Worm (Caenorhabditis elegans): Measurements from ENCODE around the gene ZK180.6.

ce11 chrIV:4526724-4527123 is 1.9 kb upstream of the ZK180.6 start:
- TF ChIP-seq unc-39 (tag; optimal IDR thresholded peaks at IDR 0.05): no peak
- TF ChIP-seq egl-5 (tag; optimal IDR thresholded peaks at IDR 0.05): no peak
- no peak for TF ChIP-seq snpc-4 (tag; optimal IDR thresholded peaks at IDR 0.05)
- TF ChIP-seq unc-62 (GFP tag; optimal IDR thresholded peaks at IDR 0.05): no peak
- TF ChIP-seq ztf-11 (tag; optimal IDR thresholded peaks at IDR 0.05): no peak
- no peak for TF ChIP-seq fkh-10 (GFP tag; optimal IDR thresholded peaks at IDR 0.05)
- no peak for TF ChIP-seq mdl-1 (tag; optimal IDR thresholded peaks at IDR 0.05)
- TF ChIP-seq pha-4 (tag; optimal IDR thresholded peaks at IDR 0.05): no peak
- no peak for TF ChIP-seq egl-27 (tag; optimal IDR thresholded peaks at IDR 0.05)
- TF ChIP-seq nhr-23 (tag; optimal IDR thresholded peaks at IDR 0.05): no peak
